Fruit fly (Drosophila melanogaster): ENCODE measurements around the gene CG4452.

The CG4452 gene

DNA sequence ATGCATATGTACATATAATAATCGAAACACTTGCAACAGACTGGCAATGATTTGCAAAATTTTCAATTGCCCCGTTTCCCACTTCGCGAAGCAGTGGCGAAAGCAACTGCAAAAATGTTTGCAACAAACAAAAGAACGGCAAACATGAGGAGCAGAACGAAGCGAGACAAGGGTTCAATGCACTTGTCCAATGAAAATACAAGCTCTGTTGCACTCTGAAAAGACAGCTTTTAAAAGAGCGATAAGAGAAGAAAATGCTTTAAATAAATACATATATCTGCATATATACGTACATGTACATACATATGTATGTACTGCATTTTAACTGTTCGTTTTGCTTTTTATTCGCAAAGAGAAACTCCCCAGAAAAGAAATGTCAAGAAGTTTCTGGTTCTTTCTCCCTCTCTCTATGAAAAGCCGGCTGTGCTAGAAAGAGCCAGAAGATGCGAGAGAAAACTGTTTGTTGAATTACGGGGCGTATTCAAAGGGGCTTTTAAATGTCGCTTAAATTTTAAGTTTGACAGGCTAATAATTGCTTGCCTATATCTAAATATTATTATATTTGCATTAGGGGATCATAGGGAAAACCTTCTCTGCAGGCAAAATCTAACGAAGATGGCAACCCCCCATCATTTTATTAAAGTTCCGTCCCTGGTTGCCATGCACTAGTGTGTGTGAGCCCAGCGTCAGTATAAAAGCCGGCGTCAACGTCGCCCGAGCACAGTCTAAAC is 16.3 kb downstream of the CG4452 start, which contains the start of gene Hsp27:
Gene Hsp27, plus strand, starts transcription at position 719 of the 731 bp plus-strand sequence.
- TF ChIP-seq noc (tag; optimal IDR thresholded peaks at IDR 0.05) = peak; percentile 98

DNA sequence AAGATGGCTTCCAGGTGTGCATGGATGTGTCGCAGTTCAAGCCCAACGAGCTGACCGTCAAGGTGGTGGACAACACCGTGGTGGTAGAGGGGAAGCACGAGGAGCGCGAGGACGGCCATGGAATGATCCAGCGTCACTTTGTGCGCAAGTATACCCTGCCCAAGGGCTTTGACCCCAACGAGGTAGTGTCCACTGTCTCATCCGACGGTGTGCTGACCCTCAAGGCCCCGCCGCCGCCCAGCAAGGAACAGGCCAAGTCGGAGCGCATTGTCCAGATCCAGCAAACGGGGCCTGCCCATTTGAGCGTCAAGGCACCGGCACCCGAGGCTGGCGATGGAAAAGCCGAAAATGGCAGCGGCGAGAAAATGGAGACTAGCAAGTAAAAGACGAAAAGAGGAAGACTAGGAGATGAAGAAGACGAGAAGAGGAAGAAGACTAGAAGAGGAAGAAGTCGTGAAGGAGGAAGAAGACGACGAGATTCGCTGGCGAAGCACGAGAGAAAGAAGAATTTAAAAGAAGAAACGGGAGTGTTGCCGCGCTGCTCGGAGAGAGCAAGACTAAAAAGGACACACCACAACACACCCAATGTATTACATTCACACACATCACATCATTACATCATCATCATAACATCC is 17.4 kb downstream of the CG4452 start:
- TF ChIP-seq noc (tag; optimal IDR thresholded peaks at IDR 0.05) = no peak

DNA sequence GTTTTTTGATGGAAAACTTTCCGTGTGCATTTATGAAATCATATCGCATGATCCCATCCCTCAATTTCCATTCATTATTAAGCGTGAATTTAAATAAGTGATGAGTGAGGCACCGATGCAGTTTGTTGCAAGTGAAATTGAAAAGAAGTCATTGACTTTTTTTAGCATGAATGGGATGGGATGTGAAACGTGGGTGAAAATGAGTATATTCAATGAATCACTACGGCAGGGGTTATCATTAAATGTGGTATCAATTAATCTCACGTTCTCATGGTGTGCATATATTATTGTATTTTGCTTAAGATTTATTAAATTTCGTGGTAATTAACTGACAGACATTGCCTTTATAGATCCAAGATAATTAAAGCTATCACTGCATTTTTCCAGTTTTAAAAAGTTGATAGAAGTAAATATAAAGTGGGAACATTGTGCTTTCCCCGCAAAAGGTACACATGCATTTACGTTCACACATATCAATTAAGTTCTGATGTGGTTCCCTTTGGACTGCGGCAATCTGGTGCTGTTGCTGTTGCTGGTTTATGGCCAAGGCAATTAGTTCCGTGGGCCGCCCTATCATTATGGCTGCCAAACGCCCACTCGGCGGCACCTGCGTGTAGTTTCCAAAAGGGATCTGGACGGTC is 24.3 kb downstream of the CG4452 start:
- TF ChIP-seq noc (tag; optimal IDR thresholded peaks at IDR 0.05) = no peak

DNA sequence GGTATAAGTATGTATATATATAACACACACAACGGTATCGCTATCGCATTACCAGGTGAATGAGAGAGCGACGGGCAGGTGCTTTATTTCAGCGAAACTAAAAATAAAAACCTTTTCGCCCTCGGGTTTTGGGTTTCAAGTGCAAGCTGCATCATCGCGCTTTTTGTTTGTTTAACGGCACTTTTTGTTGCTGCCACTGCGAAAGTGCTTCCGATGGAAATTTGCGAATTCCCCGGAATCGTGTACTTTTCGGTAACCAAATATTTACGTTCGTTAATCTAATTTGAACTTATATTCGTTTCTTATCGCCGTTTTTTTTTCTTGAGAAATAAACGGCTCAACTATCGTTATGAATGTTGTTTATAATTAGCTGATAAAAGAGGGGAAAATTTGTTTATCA is 28.9 kb downstream of the CG4452 start:
- no peak for TF ChIP-seq noc (tag; optimal IDR thresholded peaks at IDR 0.05)

DNA sequence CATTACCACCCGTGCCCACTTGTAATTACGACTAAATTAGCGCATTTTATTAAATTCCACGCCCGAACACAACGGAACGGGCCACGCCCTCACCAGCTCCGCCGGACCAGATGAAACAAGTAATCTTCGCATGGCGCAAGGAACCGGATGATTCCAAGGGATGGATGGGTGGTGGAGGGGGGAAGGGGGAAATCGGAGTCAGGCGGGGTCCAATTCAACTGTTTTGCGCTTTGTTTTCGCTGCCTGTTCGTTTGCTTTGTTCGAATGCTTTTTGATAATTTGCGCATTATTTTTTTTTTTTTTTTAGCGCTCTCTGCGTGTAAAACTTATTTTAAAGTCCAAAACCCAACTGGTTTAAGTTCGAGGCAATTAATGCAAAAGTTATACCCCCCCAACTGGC is 29.5 kb downstream of the CG4452 start:
- TF ChIP-seq noc (tag; optimal IDR thresholded peaks at IDR 0.05) = no peak

DNA sequence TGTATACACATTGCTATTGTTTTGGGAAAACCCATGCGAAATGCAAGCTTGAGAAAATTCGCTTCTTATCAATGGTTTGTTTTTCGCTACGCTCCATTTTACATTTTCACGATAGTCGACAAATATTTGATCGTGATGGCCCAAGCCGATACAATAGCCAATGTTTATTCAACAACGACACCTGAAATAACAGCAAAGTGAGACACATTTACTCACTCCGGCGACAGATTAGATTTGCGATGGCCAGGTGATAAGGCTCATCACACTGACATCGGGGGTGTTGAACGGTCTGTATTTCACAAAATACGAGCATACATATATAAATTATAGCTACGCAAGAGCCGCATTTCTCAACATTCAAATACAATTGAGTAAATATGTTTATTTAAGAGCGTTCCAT is 30.0 kb downstream of the CG4452 start:
- peak; percentile 89 for TF ChIP-seq noc (tag; optimal IDR thresholded peaks at IDR 0.05)

DNA sequence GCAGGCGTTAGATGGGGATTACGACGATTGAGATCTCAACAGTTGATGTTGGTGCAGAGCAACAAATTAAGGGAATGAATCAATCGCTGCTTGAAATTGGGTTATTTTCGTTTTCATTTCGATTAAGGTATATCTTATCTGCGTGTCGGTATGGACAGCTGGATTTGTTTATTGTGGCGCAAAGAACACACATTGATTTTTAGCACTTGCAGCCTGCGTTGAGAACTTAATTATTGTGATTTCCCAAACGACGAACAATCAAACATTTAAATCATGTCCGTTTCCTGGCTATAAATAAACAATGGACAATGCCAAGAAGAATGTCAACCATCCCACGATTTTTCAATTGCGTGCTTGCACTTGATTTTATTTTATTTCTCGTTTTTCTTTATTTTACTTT is 30.9 kb downstream of the CG4452 start:
- no peak for TF ChIP-seq noc (tag; optimal IDR thresholded peaks at IDR 0.05)

DNA sequence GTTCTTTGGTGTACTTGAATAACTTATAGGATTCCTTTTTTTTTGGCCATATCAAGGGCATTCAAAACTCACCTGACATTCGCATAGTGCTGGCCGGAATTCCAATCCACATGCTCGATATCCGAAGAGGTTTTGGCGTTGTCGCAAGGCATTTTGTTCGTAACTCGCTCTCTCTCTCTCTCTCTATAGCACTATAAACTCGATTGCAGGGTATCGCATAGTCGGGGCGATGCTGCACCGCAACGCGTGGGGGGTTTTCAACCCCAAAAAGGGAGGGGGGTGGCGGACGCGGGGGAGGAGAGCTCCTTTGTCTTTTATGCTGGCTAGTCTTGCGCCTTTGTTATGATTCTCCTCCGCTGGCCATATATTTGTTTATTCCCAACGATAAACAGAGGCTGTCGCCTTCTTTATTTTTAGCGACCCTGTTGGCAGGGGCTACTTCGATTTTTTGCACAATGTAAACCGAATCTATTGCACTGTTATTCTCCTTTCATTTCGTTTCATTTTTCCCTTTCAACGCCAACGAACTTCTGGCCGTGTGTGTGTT is 31.3 kb downstream of the CG4452 start:
- TF ChIP-seq noc (tag; optimal IDR thresholded peaks at IDR 0.05) = no peak

DNA sequence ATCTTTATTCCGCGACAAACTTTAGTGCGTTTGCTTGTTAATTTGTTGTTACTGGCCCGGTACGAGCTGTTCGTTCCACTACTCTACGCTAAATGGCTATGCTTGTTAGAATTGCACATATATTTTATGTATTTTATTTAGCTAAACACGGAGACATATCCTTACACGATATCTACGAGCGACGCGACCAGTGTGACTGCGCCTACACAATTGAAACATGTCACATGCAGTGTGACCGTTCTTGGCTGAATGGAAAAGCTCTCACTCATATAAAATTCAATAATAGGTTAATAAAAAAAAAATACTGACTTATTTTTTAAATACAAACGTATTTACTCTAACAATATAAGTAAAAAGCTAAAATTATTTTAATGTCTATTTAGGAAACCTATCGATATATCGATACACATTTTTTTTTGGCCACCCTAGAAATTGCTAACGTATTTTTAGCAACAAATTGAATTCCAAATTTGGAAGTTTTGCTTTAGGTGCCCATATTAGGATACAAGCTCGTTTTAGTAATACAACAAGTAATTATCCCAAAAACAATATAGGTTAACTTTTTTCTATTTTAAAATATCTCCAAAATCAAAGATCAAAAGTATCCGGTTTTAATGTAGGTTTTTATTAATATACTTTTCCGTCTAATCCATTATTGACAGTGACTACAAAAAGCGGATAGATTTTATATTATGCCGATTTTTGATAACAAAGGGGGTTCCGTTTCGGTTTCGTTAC is 32.0 kb downstream of the CG4452 start, which contains the start of gene CG4080:
Gene CG4080, minus strand, starts transcription at position 215 of the 738 bp plus-strand sequence.
- TF ChIP-seq noc (tag; optimal IDR thresholded peaks at IDR 0.05) = peak; percentile 16

DNA sequence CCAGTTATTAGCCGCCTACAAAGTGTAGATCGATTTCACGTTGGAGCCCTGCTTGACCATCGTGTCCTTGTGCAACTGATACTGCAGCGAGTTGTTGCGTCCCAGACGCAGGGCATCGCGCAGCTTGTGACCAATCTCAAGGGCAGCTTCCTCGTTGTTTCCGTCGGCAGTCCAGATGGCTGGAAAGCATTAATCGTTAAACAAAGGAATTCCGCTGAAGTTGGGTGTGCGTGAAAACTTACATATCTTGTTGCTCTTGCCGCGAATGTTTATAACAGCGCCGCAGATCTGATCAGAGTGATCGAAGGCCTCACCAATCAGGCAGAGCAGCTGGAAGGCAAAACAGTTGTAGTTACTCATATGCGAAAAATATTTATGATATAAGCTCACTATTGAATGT is 32.7 kb downstream of the CG4452 start:
- no peak for TF ChIP-seq noc (tag; optimal IDR thresholded peaks at IDR 0.05)

DNA sequence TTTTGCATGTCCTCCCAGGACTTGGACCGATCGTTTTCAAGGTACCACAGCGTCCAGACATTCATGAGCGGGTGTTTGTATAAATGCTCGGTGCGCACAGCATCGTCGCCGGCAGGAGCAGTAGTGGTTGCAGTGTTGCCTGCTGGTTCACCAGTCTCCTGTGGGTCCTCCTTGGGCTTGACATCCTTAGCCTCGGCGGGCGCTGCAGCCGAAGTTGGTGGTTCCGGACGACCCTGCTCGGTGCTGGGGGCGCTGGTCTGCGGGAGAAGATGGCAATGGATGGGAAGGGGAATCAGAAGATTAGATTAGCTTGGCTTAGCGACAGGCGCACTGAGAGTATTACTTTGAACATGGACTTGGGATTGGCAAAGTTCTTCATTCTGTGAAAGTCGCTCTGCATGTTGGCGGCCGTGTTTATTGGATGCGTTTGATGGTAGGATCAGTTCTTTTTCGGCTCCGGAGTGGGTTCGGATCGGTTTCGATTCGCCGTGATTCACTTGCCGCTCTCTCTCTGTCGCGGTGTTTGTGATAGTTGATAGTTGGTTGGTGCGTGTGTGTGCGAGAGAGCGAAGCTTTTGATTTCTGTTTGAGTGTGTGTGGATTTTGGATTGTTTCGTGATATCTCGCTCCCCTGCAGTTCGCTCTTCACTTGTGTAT is 33.6 kb downstream of the CG4452 start:
- TF ChIP-seq noc (tag; optimal IDR thresholded peaks at IDR 0.05) = no peak

DNA sequence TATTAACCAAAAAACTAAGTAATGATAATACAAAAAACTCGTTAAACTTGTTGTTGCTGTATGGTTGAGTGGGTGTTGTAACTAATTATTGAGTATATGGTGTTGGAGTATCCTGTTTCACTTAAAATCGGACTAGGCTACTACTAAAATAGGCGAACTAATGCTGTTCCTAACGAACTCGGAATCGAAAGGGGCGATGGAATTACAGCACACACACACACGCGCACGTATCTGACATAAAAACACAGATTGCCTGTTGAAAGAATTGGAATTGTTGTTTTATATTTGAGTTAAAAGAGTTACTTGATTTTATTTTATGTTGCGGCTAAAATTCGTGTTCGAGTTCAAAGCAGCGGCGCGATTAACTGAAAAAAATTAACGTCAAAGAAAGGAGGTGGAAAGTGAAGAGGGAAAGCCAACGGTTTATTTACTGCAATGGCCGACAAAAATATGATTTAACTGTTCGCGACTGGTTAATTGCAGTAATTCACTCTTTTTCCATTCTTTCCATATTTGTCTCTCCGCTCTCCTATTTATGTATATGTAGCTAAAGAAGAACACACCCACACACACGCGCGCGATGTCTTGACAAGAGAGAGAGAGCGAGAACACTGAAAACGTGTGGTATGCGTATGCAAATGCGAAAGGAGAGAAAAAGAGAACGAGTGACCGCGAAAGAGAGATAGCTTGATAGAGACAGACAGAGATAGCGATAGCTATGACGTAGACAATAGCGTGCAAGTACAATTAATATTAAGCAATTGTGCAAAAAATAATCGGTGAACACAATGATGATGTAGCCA is 34.4 kb downstream of the CG4452 start:
- TF ChIP-seq noc (tag; optimal IDR thresholded peaks at IDR 0.05) = no peak

DNA sequence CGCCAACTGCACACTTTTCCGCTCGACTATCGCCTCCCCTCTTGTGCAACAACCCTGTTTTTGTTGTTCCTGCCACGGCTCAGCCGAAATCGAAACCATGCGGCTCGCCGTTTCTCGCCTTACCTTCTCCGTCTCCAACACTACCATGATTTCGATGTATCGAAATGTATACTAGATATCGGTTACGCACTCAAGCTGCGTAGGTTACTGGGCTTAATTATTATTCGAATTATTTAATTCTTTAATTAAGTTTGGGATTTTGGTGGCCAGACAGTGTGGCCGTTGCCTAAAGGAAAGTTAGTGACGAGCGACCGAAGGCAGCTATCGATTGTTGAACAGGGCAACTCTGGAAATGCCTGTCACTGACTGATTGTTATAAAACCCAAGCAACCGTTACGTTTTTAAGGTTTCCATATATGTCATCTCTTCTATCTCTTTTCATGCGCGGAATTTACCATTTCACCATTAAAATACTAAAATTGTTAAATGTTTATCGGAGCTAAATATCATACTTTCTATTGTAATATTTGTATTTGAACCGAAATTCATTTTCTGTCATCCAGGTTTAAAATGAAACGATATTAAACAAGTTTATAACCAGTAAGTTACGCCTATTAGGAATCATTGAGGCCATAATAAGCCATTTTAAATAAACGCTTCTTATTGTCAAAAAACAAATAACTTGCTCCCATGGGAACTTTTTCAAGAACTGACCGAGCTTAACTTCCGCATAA is 35.1 kb downstream of the CG4452 start, which contains the start of gene eIF4E1:
Gene eIF4E1, minus strand, starts transcription at position 304 of the 734 bp plus-strand sequence.
- no peak for TF ChIP-seq noc (tag; optimal IDR thresholded peaks at IDR 0.05)

DNA sequence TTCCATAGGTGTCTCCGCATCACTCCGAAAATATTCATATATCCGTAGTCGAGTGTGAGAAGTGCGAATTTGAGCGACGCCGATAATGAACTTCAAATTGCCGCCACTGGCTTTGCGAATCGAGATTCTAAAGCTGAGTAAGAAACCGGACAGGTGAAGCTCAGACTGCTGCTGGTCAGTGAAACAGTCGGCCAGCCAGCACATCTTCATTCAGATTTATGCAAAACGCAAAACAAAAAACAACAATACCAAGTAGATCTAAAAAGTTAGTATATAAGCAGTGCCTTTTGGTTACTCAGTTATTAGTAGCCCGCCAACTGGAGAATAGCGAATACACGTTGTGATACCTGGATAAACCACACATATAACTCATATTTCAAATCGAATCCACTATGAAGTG is 37.3 kb downstream of the CG4452 start, which contains the start of gene Cpr67B:
Gene Cpr67B, plus strand, starts transcription at position 301 of the 400 bp plus-strand sequence.
- no peak for TF ChIP-seq noc (tag; optimal IDR thresholded peaks at IDR 0.05)

Data from whole organism, larva.